Fruit fly (Drosophila melanogaster) whole organism, wandering third instar larva: ENCODE data around the gene Tengl1.

Source experiments
- Hr78 ChIP-seq: fragments of >200 bp; optimal IDR thresholded peaks from 2 replicates; lab custom pipeline; 2017; ENCODE audit warnings: missing biosample characterization, missing genetic modification characterization
- Rel ChIP-seq, 2 experiments: fragments of 200-800 bp; sonication (Bioruptor generic) in 1 of 2; optimal IDR thresholded peaks; 2 replicates in 1 of 2; 3 replicates in 1 of 2; lab custom pipeline; 2016 to 2019; ENCODE audit warnings: mild to moderate bottlenecking in 2 of 2, missing biosample characterization in 2 of 2, missing genetic modification characterization in 2 of 2, moderate library complexity in 1 of 2
- Vsx2 ChIP-seq: fragments of 200-300, 225-300 bp; sonication (Bioruptor generic); optimal IDR thresholded peaks from 2 replicates; lab custom pipeline; 2018; ENCODE audit warnings: missing biosample characterization, missing genetic modification characterization; ENCODE audit not compliant: partially characterized antibody
- dmrt93B ChIP-seq: fragments of 200-800 bp; sonication (Bioruptor generic); optimal IDR thresholded peaks from 2 replicates; lab custom pipeline; 2018; ENCODE audit warnings: missing biosample characterization, mild to moderate bottlenecking, missing genetic modification characterization
- dsf ChIP-seq: sonication (Bioruptor generic); optimal IDR thresholded peaks from 2 replicates; lab custom pipeline; 2016; ENCODE audit warnings: missing biosample characterization, missing genetic modification characterization, borderline replicate concordance
- fru ChIP-seq: fragments of 200-800 bp; sonication (Bioruptor generic); optimal IDR thresholded peaks from 3 replicates; lab custom pipeline; 2016; ENCODE audit warnings: missing biosample characterization, mild to moderate bottlenecking, missing genetic modification characterization
- h ChIP-seq: fragments of 200-800 bp; sonication (Bioruptor generic); optimal IDR thresholded peaks from 3 replicates; lab custom pipeline; 2016; ENCODE audit warnings: missing biosample characterization, mild to moderate bottlenecking, missing genetic modification characterization
- lola ChIP-seq: fragments of >200 bp; optimal IDR thresholded peaks from 2 replicates; lab custom pipeline; 2017; ENCODE audit warnings: missing biosample characterization, missing genetic modification characterization
- pan ChIP-seq: fragments of >200 bp; optimal IDR thresholded peaks from 2 replicates; lab custom pipeline; 2017
- psq ChIP-seq: fragments of 200-800 bp; sonication (Bioruptor generic); optimal IDR thresholded peaks from 3 replicates; lab custom pipeline; 2017; ENCODE audit warnings: missing biosample characterization, mild to moderate bottlenecking, missing genetic modification characterization, moderate library complexity
- tai ChIP-seq: sonication (Bioruptor generic); optimal IDR thresholded peaks from 2 replicates; lab custom pipeline; 2016; ENCODE audit warnings: missing biosample characterization, missing genetic modification characterization
- usp ChIP-seq: fragments of >200 bp; optimal IDR thresholded peaks from 2 replicates; lab custom pipeline; 2017; ENCODE audit warnings: missing biosample characterization, missing genetic modification characterization

dm6 chr2L:2221649-2222150 lies 18.7 kb downstream of the Tengl1 start:
- peak; percentile 87 for TF ChIP-seq Rel (GFP tag; optimal IDR thresholded peaks at IDR 0.05; lab: Kevin White, UChicago)
- TF ChIP-seq Rel (tag; optimal IDR thresholded peaks at IDR 0.05; lab: Kevin White, UChicago) = peak; percentile 88
- TF ChIP-seq lola (GFP tag; lab: Kevin White, UChicago) = no peak
- peak; percentile 89 for TF ChIP-seq dmrt93B (GFP tag; lab: Kevin White, UChicago)
- no peak for TF ChIP-seq Vsx2
- peak; percentile 97 for TF ChIP-seq tai
- TF ChIP-seq h = peak; percentile 99
- TF ChIP-seq pan = no peak
- TF ChIP-seq Hr78 (GFP tag; lab: Kevin White, UChicago) = no peak
- no peak for TF ChIP-seq usp
- TF ChIP-seq psq = peak; percentile 98
- TF ChIP-seq dsf (GFP tag; lab: Kevin White, UChicago) = peak; percentile 93
- TF ChIP-seq fru (GFP tag; lab: Kevin White, UChicago) = peak; percentile 98
